Comparison of ENCODE assay signal across 5 worm cellular contexts in the genomic region with DNA sequence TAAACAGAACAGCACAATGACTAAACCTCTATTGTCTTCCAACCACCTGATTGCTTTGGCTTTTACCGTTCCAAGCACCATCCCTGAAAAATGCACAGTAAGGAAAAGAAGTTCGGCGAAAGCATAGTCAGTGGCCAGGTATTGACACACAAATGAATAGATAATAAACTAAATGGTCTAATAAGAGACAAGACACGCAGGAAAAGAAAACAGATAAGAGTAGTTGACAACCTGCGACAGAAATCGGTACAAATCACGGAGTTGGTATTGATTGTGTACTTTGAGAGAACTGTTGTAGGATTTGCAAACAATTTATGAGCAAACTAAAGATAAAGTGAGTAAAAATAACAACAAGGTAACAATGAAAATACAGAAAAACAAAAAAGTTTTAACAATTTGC.
TF ChIP-seq lines count a peak whose summit lies in the region.

A gene (minus strand): TSS at position 83 of the 400 bp plus-strand sequence.

TF ChIP-seq in whole organism, L1 larva, 84 proteins besides CTCF, POLR2A, EP300 and RAD21:
- TF ChIP-seq skn-1 (tag; optimal IDR thresholded peaks at IDR 0.05; lab: Kevin White, UChicago), result no peak
- TF ChIP-seq blmp-1 (tag; optimal IDR thresholded peaks at IDR 0.05; lab: Kevin White, UChicago), result peak; percentile 1
- peak; percentile 26 for TF ChIP-seq elt-2 (tag; optimal IDR thresholded peaks at IDR 0.05; lab: Kevin White, UChicago)
- TF ChIP-seq egl-27 (tag; optimal IDR thresholded peaks at IDR 0.05; lab: Kevin White, UChicago), result no peak

TF ChIP-seq in whole organism, L2 larva, 48 proteins besides CTCF, POLR2A, EP300 and RAD21:
- TF ChIP-seq fos-1 (tag; optimal IDR thresholded peaks at IDR 0.05; lab: Kevin White, UChicago), result peak; percentile 66
- TF ChIP-seq mab-5 (tag; optimal IDR thresholded peaks at IDR 0.05; lab: Kevin White, UChicago), result no peak
TF ChIP-seq in whole organism, L2 larva: peak in this region for 1.

TF ChIP-seq in whole organism, L3 larva, 47 proteins besides CTCF, POLR2A, EP300 and RAD21:
- TF ChIP-seq ama-1 (optimal IDR thresholded peaks at IDR 0.05; lab: Kevin White, UChicago), result no peak
- no peak for TF ChIP-seq ceh-82 (tag; optimal IDR thresholded peaks at IDR 0.05; lab: Kevin White, UChicago)
- peak; percentile 53 for TF ChIP-seq pqm-1 (tag; optimal IDR thresholded peaks at IDR 0.05; lab: Kevin White, UChicago)
- TF ChIP-seq elt-2 (tag; optimal IDR thresholded peaks at IDR 0.05; lab: Kevin White, UChicago), result peak; percentile 64
- no peak for TF ChIP-seq nhr-76 (tag; optimal IDR thresholded peaks at IDR 0.05; lab: Kevin White, UChicago)
- no peak for TF ChIP-seq egl-5 (tag; optimal IDR thresholded peaks at IDR 0.05; lab: Kevin White, UChicago)
- peak; percentile 65 for TF ChIP-seq pha-4 (tag; optimal IDR thresholded peaks at IDR 0.05; lab: Kevin White, UChicago)
TF ChIP-seq in whole organism, L3 larva: peak in this region for 3.

TF ChIP-seq in whole organism, L4 larva, 104 proteins besides CTCF, POLR2A, EP300 and RAD21 (continues in another document):
- TF ChIP-seq hlh-30 (tag; optimal IDR thresholded peaks at IDR 0.05; lab: Kevin White, UChicago; ENCODE audit: insufficient read depth) (no peak), Y75B8A.6 (GFP tag; IDR thresholded peaks at IDR 0.05; lab: Robert Waterston, UW) (no peak), unc-62 (GFP tag; optimal IDR thresholded peaks at IDR 0.05 in 1 of 2; lab: Kevin White, UChicago) (peak in 1 of 2 experiments; percentile 55), unc-62 (tag; optimal IDR thresholded peaks at IDR 0.05; lab: Kevin White, UChicago) (no peak), ztf-11 (tag; optimal IDR thresholded peaks at IDR 0.05; lab: Kevin White, UChicago) (no peak), mep-1 (tag; optimal IDR thresholded peaks at IDR 0.05; lab: Kevin White, UChicago) (no peak), php-3 (GFP tag; IDR thresholded peaks at IDR 0.05; lab: Robert Waterston, UW) (no peak), rbr-2 (tag; optimal IDR thresholded peaks at IDR 0.05; lab: Kevin White, UChicago) (no peak), lin-13 (GFP tag; optimal IDR thresholded peaks at IDR 0.05; lab: Kevin White, UChicago) (no peak), nhr-6 (tag; optimal IDR thresholded peaks at IDR 0.05; lab: Kevin White, UChicago) (no peak), daf-12 (tag; optimal IDR thresholded peaks at IDR 0.05; lab: Kevin White, UChicago) (no peak), mxl-2 (GFP tag; conservative IDR thresholded peaks at IDR 0.05; lab: Robert Waterston, UW) (no peak), duxl-1 (tag; optimal IDR thresholded peaks at IDR 0.05; lab: Kevin White, UChicago; ENCODE audit: poor library complexity) (no peak), F37D6.2 (tag; optimal IDR thresholded peaks at IDR 0.05; lab: Kevin White, UChicago) (no peak), nhr-11 (tag; optimal IDR thresholded peaks at IDR 0.05; lab: Kevin White, UChicago) (no peak), mes-2 (tag; optimal IDR thresholded peaks at IDR 0.05; lab: Kevin White, UChicago; ENCODE audit: poor library complexity, severe bottlenecking) (peak; percentile 21), nhr-41 (GFP tag; IDR thresholded peaks at IDR 0.05; lab: Robert Waterston, UW) (no peak), spr-1 (tag; optimal IDR thresholded peaks at IDR 0.05; lab: Kevin White, UChicago) (no peak), lin-39 (tag; optimal IDR thresholded peaks at IDR 0.05; lab: Kevin White, UChicago) (no peak), dmd-6 (GFP tag; IDR thresholded peaks at IDR 0.05; lab: Robert Waterston, UW) (peak; percentile 51; the same call in 1 of the 2 replicates), daf-8 (GFP tag; IDR thresholded peaks at IDR 0.05; lab: Robert Waterston, UW) (no peak), snpc-4 (tag; optimal IDR thresholded peaks at IDR 0.05; lab: Kevin White, UChicago) (no peak), daf-19 (GFP tag; conservative IDR thresholded peaks at IDR 0.05; lab: Robert Waterston, UW) (no peak), zip-2 (tag; optimal IDR thresholded peaks at IDR 0.05; lab: Kevin White, UChicago) (no peak), dmd-8 (GFP tag; IDR thresholded peaks at IDR 0.05; lab: Robert Waterston, UW) (no peak), aha-1 (tag; lab: Kevin White, UChicago) (peak; percentile 26), snpc-1.2 (GFP tag; IDR thresholded peaks at IDR 0.05; lab: Robert Waterston, UW) (no peak), lin-1 (GFP tag; IDR thresholded peaks at IDR 0.05; lab: Robert Waterston, UW) (no peak), ctbp-1 (GFP tag; IDR thresholded peaks at IDR 0.05; lab: Robert Waterston, UW) (no peak), ceh-32 (tag; optimal IDR thresholded peaks at IDR 0.05; lab: Kevin White, UChicago; ENCODE audit: poor library complexity) (no peak), hif-1 (tag; optimal IDR thresholded peaks at IDR 0.05; lab: Kevin White, UChicago) (no peak), R02D3.7 (tag; optimal IDR thresholded peaks at IDR 0.05; lab: Kevin White, UChicago) (no peak), lim-7 (GFP tag; IDR thresholded peaks at IDR 0.05; lab: Robert Waterston, UW) (no peak), Y48G9A.11 (GFP tag; IDR thresholded peaks at IDR 0.05; lab: Robert Waterston, UW) (no peak), zfp-3 (GFP tag; conservative IDR thresholded peaks at IDR 0.05; lab: Robert Waterston, UW) (no peak), nhr-25 (tag; optimal IDR thresholded peaks at IDR 0.05; lab: Kevin White, UChicago; ENCODE audit: borderline replicate concordance, insufficient read depth) (no peak), lin-29 (GFP tag; IDR thresholded peaks at IDR 0.05; lab: Robert Waterston, UW) (no peak), nhr-10 (tag; optimal IDR thresholded peaks at IDR 0.05; lab: Kevin White, UChicago) (no peak)

TF ChIP-seq in whole organism, young adult, 124 proteins besides CTCF, POLR2A, EP300 and RAD21:
- TF ChIP-seq nhr-80 (tag; optimal IDR thresholded peaks at IDR 0.05; lab: Kevin White, UChicago) (peak; percentile 53), C17E4.6 (GFP tag; IDR thresholded peaks at IDR 0.05; lab: Robert Waterston, UW) (no peak)
